Fruit fly (Drosophila melanogaster) whole organism, embryonic: ENCODE data around the gene Cul6.

Source experiments
- Antp ChIP-seq: fragments of 200-800 bp; sonication (Bioruptor generic); optimal IDR thresholded peaks from 3 replicates; lab custom pipeline; 2016; ENCODE audit warnings: missing biosample characterization, missing genetic modification characterization
- C15 ChIP-seq: fragments of 200-800 bp; sonication (Bioruptor generic); IDR thresholded peaks from 3 replicates; pipeline ENCODE4 v1.3.6; 2022; ENCODE audit warnings: missing biosample characterization, missing genetic modification characterization
- CG1233 ChIP-seq: fragments of 200-800 bp; sonication (Bioruptor generic); optimal IDR thresholded peaks from 4 replicates; lab custom pipeline; 2018; ENCODE audit warnings: missing biosample characterization, mild to moderate bottlenecking, missing genetic modification characterization
- CG15479 ChIP-seq: fragments of 200-800 bp; sonication (Bioruptor generic); optimal IDR thresholded peaks from 3 replicates; lab custom pipeline; 2019; ENCODE audit warnings: missing biosample characterization, mild to moderate bottlenecking, missing genetic modification characterization, moderate library complexity
- CG1602 ChIP-seq: fragments of 200-800 bp; sonication (Bioruptor generic); optimal IDR thresholded peaks from 3 replicates; lab custom pipeline; 2016; ENCODE audit warnings: missing biosample characterization, missing genetic modification characterization
- CG16863 ChIP-seq: fragments of 200-800 bp; sonication (Bioruptor generic); optimal IDR thresholded peaks from 3 replicates; lab custom pipeline; 2016; ENCODE audit warnings: missing biosample characterization, missing genetic modification characterization
- CG17186 ChIP-seq: fragments of 200-800 bp; sonication (Bioruptor generic); optimal IDR thresholded peaks from 3 replicates; lab custom pipeline; 2017; ENCODE audit warnings: missing biosample characterization, missing genetic modification reagents, missing genetic modification characterization
- CG17912 ChIP-seq: fragments of 200-800 bp; sonication (Bioruptor generic); optimal IDR thresholded peaks from 2 replicates; lab custom pipeline; 2018; ENCODE audit warnings: missing biosample characterization, mild to moderate bottlenecking, missing genetic modification characterization
- CG18619 ChIP-seq: fragments of 200-800 bp; sonication (Bioruptor generic); optimal IDR thresholded peaks from 3 replicates; lab custom pipeline; 2017; ENCODE audit warnings: missing biosample characterization, mild to moderate bottlenecking, missing genetic modification characterization
- CG30403 ChIP-seq: fragments of 200-800 bp; sonication (Bioruptor generic); optimal IDR thresholded peaks from 3 replicates; lab custom pipeline; 2016; ENCODE audit warnings: missing biosample characterization, missing genetic modification characterization
- CG31388 ChIP-seq: fragments of 200-800 bp; sonication (Bioruptor generic); optimal IDR thresholded peaks from 2 replicates; lab custom pipeline; 2016; ENCODE audit warnings: missing biosample characterization, missing genetic modification characterization
- CG31441 ChIP-seq: fragments of 200-800 bp; sonication (Bioruptor generic); IDR thresholded peaks from 2 replicates; pipeline ENCODE4 v1.3.6; 2022; ENCODE audit warnings: missing biosample characterization, missing genetic modification characterization
- CG32532 ChIP-seq: fragments of 200-800 bp; sonication (Bioruptor generic); IDR thresholded peaks from 2 replicates; pipeline ENCODE4 v1.3.6; 2022; ENCODE audit warnings: missing biosample characterization, missing genetic modification characterization
- CG33213 ChIP-seq: fragments of 200-800 bp; sonication (Bioruptor generic); optimal IDR thresholded peaks from 3 replicates; lab custom pipeline; 2016; ENCODE audit warnings: missing biosample characterization, missing genetic modification characterization
- CG3407 ChIP-seq: fragments of 200-800 bp; sonication (Bioruptor generic); optimal IDR thresholded peaks from 2 replicates; lab custom pipeline; 2018; ENCODE audit warnings: missing biosample characterization, mild to moderate bottlenecking, missing genetic modification characterization
- CG6175 ChIP-seq: fragments of 200-800 bp; sonication (Bioruptor generic); IDR thresholded peaks from 3 replicates; pipeline ENCODE4 v1.3.6; 2022; ENCODE audit warnings: missing biosample characterization, missing genetic modification characterization
- CG6689 ChIP-seq: fragments of 200-800 bp; sonication (Bioruptor generic); IDR thresholded peaks from 2 replicates; pipeline ENCODE4 v1.3.6; 2022; ENCODE audit warnings: missing biosample characterization, missing genetic modification characterization
- CG6765 ChIP-seq: fragments of 200-800 bp; sonication (Bioruptor generic); optimal IDR thresholded peaks from 3 replicates; lab custom pipeline; 2017; ENCODE audit warnings: missing biosample characterization, mild to moderate bottlenecking, missing genetic modification characterization
- CG7963 ChIP-seq: fragments of 200-800 bp; sonication (Bioruptor generic); IDR thresholded peaks from 3 replicates; pipeline ENCODE4 v1.3.6; 2022; ENCODE audit warnings: missing biosample characterization, missing genetic modification characterization; ENCODE audit not compliant: partially characterized antibody
- D ChIP-seq, 2 experiments: fragments of 200-800 bp in 1 of 2; fragments of >200 bp in 1 of 2; sonication (Bioruptor generic) in 1 of 2; optimal IDR thresholded peaks; 2 replicates in 1 of 2; 3 replicates in 1 of 2; lab custom pipeline; 2017; ENCODE audit warnings: mild to moderate bottlenecking in 1 of 2, missing biosample characterization in 1 of 2, missing genetic modification characterization in 1 of 2, missing genetic modification reagents in 1 of 2
- Dip3 ChIP-seq: fragments of 200-800 bp; sonication (Bioruptor generic); optimal IDR thresholded peaks from 3 replicates; lab custom pipeline; 2016; ENCODE audit warnings: missing biosample characterization, missing genetic modification characterization
- Doc3 ChIP-seq: fragments of 200-800 bp; sonication (Bioruptor generic); IDR thresholded peaks from 3 replicates; pipeline ENCODE4 v1.3.6; 2022; ENCODE audit warnings: missing biosample characterization, missing genetic modification characterization; ENCODE audit not compliant: partially characterized antibody
- Dref ChIP-seq: fragments of 200-800 bp; sonication (Bioruptor generic); IDR thresholded peaks from 2 replicates; pipeline ENCODE4 v1.3.6; 2022; ENCODE audit warnings: missing biosample characterization, missing genetic modification characterization
- Eip74EF ChIP-seq, 2 experiments: fragments of 200-800 bp in 1 of 2; fragments of >200 bp in 1 of 2; sonication (Bioruptor generic) in 1 of 2; optimal IDR thresholded peaks; 2 replicates each; lab custom pipeline; 2017 to 2019; ENCODE audit warnings: missing biosample characterization in 2 of 2, missing genetic modification characterization in 2 of 2, mild to moderate bottlenecking in 1 of 2, moderate library complexity in 1 of 2
- Ets97D ChIP-seq: fragments of 200-800 bp; sonication (Bioruptor generic); optimal IDR thresholded peaks from 3 replicates; lab custom pipeline; 2016; ENCODE audit warnings: missing biosample characterization, missing genetic modification characterization
- Fer3 ChIP-seq: fragments of 200-800 bp; sonication (Bioruptor generic); optimal IDR thresholded peaks from 2 replicates; lab custom pipeline; 2018; ENCODE audit warnings: missing biosample characterization, mild to moderate bottlenecking, missing genetic modification characterization, moderate library complexity
- MBD-R2 ChIP-seq: fragments of 200-800 bp; sonication (Bioruptor generic); IDR thresholded peaks from 2 replicates; pipeline ENCODE4 v1.3.6; 2022; ENCODE audit warnings: missing biosample characterization, missing genetic modification characterization
- Mes4 ChIP-seq: fragments of 200-800 bp; sonication (Bioruptor generic); optimal IDR thresholded peaks from 2 replicates; lab custom pipeline; 2016; ENCODE audit warnings: missing biosample characterization, missing genetic modification characterization
- Stat92E ChIP-seq, 3 experiments: fragments of >200 bp in 2 of 3; fragments of 200-800 bp in 1 of 3; sonication (Bioruptor generic) in 1 of 3; optimal IDR thresholded peaks; 2 replicates each; lab custom pipeline; 2017 to 2019; ENCODE audit warnings: missing biosample characterization in 3 of 3, missing genetic modification characterization in 3 of 3, mild to moderate bottlenecking in 1 of 3, moderate library complexity in 1 of 3
- ara ChIP-seq: fragments of 200-800 bp; sonication (Bioruptor generic); IDR thresholded peaks from 2 replicates; pipeline ENCODE4 v1.3.6; 2022; ENCODE audit warnings: missing biosample characterization, missing genetic modification characterization
- ase ChIP-seq: fragments of 200-800 bp; sonication (Bioruptor generic); IDR thresholded peaks from 3 replicates; pipeline ENCODE4 v1.3.6; 2022; ENCODE audit warnings: missing biosample characterization, missing genetic modification characterization
- bcd ChIP-seq: fragments of 200-800 bp; sonication (Bioruptor generic); optimal IDR thresholded peaks from 2 replicates; lab custom pipeline; 2017; ENCODE audit warnings: missing biosample characterization, mild to moderate bottlenecking, missing genetic modification characterization
- br ChIP-seq: fragments of >200 bp; optimal IDR thresholded peaks from 2 replicates; lab custom pipeline; 2017
- cato ChIP-seq: fragments of 200-800 bp; sonication (Bioruptor generic); optimal IDR thresholded peaks from 2 replicates; lab custom pipeline; 2016; ENCODE audit warnings: missing biosample characterization, missing genetic modification characterization, borderline replicate concordance
- dati ChIP-seq: fragments of 200-800 bp; sonication (Bioruptor generic); IDR thresholded peaks from 2 replicates; pipeline ENCODE4 v1.3.6; 2022; ENCODE audit warnings: missing biosample characterization, missing genetic modification characterization
- dmrt99B ChIP-seq: fragments of 200-800 bp; sonication (Bioruptor generic); optimal IDR thresholded peaks from 2 replicates; lab custom pipeline; 2018; ENCODE audit warnings: missing biosample characterization, mild to moderate bottlenecking, missing genetic modification characterization, moderate library complexity
- ewg ChIP-seq: fragments of 200-800 bp; sonication (Bioruptor generic); optimal IDR thresholded peaks from 3 replicates; lab custom pipeline; 2017; ENCODE audit warnings: mild to moderate bottlenecking, missing biosample characterization, missing genetic modification reagents, missing genetic modification characterization
- fru ChIP-seq: fragments of >200 bp; optimal IDR thresholded peaks from 2 replicates; lab custom pipeline; 2017
- jigr1 ChIP-seq: fragments of 200-800 bp; sonication (Bioruptor generic); IDR thresholded peaks from 3 replicates; pipeline ENCODE4 v1.3.6; 2022; ENCODE audit warnings: missing biosample characterization, missing genetic modification characterization
- kay ChIP-seq: fragments of 200-800 bp; sonication (Bioruptor generic); optimal IDR thresholded peaks from 2 replicates; lab custom pipeline; 2016; ENCODE audit warnings: missing biosample characterization, missing genetic modification characterization
- lov ChIP-seq, 2 experiments: fragments of 200-800 bp in 1 of 2; fragments of >200 bp in 1 of 2; sonication (Bioruptor generic) in 1 of 2; IDR thresholded peaks in 1 of 2; optimal IDR thresholded peaks in 1 of 2; 2 replicates in 1 of 2; 3 replicates in 1 of 2; pipeline versions ENCODE4 v1.3.6 to Lab custom; 2017 to 2022; ENCODE audit warnings: missing biosample characterization in 1 of 2, missing genetic modification characterization in 1 of 2
- nom ChIP-seq: fragments of 200-800 bp; sonication (Bioruptor generic); optimal IDR thresholded peaks from 2 replicates; lab custom pipeline; 2017; ENCODE audit warnings: missing biosample characterization, missing genetic modification characterization, mild to moderate bottlenecking, moderate library complexity, missing genetic modification reagents
- pb ChIP-seq: fragments of 200-800 bp; sonication (Bioruptor generic); optimal IDR thresholded peaks from 3 replicates; lab custom pipeline; 2016; ENCODE audit warnings: missing biosample characterization, missing genetic modification characterization
- pita ChIP-seq: fragments of 200-800 bp; sonication (Bioruptor generic); optimal IDR thresholded peaks from 2 replicates; lab custom pipeline; 2017; ENCODE audit warnings: missing biosample characterization, mild to moderate bottlenecking, missing genetic modification characterization
- rib ChIP-seq: fragments of 200-800 bp; sonication (Bioruptor generic); IDR thresholded peaks from 2 replicates; pipeline ENCODE4 v1.3.6; 2022; ENCODE audit warnings: missing biosample characterization, missing genetic modification characterization
- slou ChIP-seq: fragments of 200-800 bp; sonication (Bioruptor generic); optimal IDR thresholded peaks from 3 replicates; lab custom pipeline; 2016; ENCODE audit warnings: missing biosample characterization, missing genetic modification characterization
- tgo ChIP-seq: fragments of 200-800 bp; sonication (Bioruptor generic); IDR thresholded peaks from 3 replicates; pipeline ENCODE4 v1.3.6; 2022; ENCODE audit warnings: missing biosample characterization, missing genetic modification characterization
- twi ChIP-seq: fragments of 200-800 bp; optimal IDR thresholded peaks from 2 replicates; lab custom pipeline; 2019; ENCODE audit warnings: missing biosample characterization, mild to moderate bottlenecking, missing genetic modification characterization, moderate library complexity
- yki ChIP-seq: fragments of >200 bp; optimal IDR thresholded peaks from 3 replicates; lab custom pipeline; 2018

Gene Cul6

DNA sequence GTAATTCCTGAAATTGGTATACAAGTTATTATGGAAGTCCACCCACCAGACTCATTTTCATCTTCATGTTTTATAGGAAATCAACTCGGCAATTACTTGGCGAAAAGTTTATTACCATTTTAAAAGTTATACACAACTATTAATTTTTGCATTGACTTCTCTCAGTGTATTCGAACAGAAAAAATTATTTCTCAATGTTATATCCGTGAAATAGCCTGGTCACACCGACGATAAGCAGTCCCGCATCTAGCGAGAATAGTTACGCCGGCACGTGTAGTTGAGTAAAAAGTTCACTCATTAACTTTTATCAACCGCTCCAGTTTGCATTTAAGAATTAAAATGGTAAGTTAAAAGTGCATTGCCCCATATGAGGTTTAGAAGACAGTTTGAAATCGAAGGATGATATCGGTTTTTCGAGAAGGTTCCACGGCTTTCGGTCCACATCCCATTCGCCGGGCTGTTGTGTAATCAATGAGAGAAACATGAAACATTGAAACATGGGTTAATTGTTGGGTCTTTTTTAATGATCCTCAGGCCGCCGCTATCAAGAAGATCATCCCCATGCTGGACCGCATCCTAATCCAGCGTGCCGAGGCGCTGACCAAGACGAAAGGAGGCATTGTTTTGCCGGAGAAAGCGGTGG is 4.5 kb upstream of the Cul6 start, which contains the start of gene CG11267 (continued):
- TF ChIP-seq CG1602 (GFP tag; lab: Kevin White, UChicago) (peak; percentile 73), pita (GFP tag; lab: Kevin White, UChicago) (no peak), dmrt99B (peak; percentile 88), br (lab: Kevin White, UChicago) (no peak), CG15479 (GFP tag; lab: Kevin White, UChicago) (no peak), Dref (GFP tag; lab: Robert Waterston, UW) (peak; percentile 50), CG31388 (peak; percentile 81), CG30403 (GFP tag; lab: Kevin White, UChicago) (peak; percentile 88), Ets97D (GFP tag; lab: Kevin White, UChicago) (peak; percentile 70), cato (GFP tag; lab: Kevin White, UChicago) (peak; percentile 66), Stat92E (GFP tag; optimal IDR thresholded peaks at IDR 0.05; lab: Kevin White, UChicago) (no peak), bcd (GFP tag; lab: Kevin White, UChicago) (peak; percentile 84), CG16863 (peak; percentile 33), rib (peak; percentile 79), MBD-R2 (GFP tag; lab: Robert Waterston, UW) (peak; percentile 80; the same call in 1 of the 2 replicates), ewg (peak; percentile 58), CG7963 (no peak), tgo (peak; percentile 92), CG1233 (GFP tag; lab: Kevin White, UChicago) (peak; percentile 86), CG32532 (GFP tag; lab: Robert Waterston, UW) (peak; percentile 95), Fer3 (tag; lab: Kevin White, UChicago) (peak; percentile 93), pb (GFP tag; lab: Kevin White, UChicago) (peak; percentile 58), slou (GFP tag; lab: Kevin White, UChicago) (peak; percentile 76), jigr1 (GFP tag; lab: Robert Waterston, UW) (peak; percentile 5; the same call in 1 of the 3 replicates), ase (GFP tag; lab: Robert Waterston, UW) (peak; percentile 94), kay (GFP tag; lab: Kevin White, UChicago) (no peak), CG6175 (GFP tag; lab: Robert Waterston, UW) (peak; percentile 82), lov (optimal IDR thresholded peaks at IDR 0.05; lab: Kevin White, UChicago) (no peak), lov (GFP tag; IDR thresholded peaks at IDR 0.05; lab: Robert Waterston, UW) (peak; percentile 83; the same call in 2 of the 3 replicates), Mes4 (GFP tag; lab: Kevin White, UChicago) (peak; percentile 51), D (optimal IDR thresholded peaks at IDR 0.05; lab: Kevin White, UChicago) (no peak), D (GFP tag; optimal IDR thresholded peaks at IDR 0.05; lab: Kevin White, UChicago) (peak; percentile 75), twi (tag; lab: Kevin White, UChicago) (peak; percentile 17), CG3407 (GFP tag; lab: Kevin White, UChicago) (peak; percentile 43), Dip3 (GFP tag; lab: Kevin White, UChicago) (peak; percentile 85), CG6689 (peak; percentile 91), CG6765 (GFP tag; lab: Kevin White, UChicago) (peak; percentile 68), Eip74EF (GFP tag; optimal IDR thresholded peaks at IDR 0.05; lab: Kevin White, UChicago) (peak in 1 of 2 experiments; percentile 48), CG33213 (peak; percentile 75), fru (lab: Kevin White, UChicago) (no peak), dati (GFP tag; lab: Robert Waterston, UW) (peak; percentile 66), yki (lab: Kevin White, UChicago) (no peak), CG18619 (GFP tag; lab: Kevin White, UChicago) (peak; percentile 73), Antp (GFP tag; lab: Kevin White, UChicago) (peak; percentile 69), CG17912 (peak; percentile 51), CG31441 (peak; percentile 79), CG17186 (peak; percentile 42), ara (GFP tag; lab: Robert Waterston, UW) (peak; percentile 83), Doc3 (GFP tag; lab: Robert Waterston, UW) (0 out of 3 replicates have a peak, but pooled peaks have one; percentile 21), nom (GFP tag; lab: Kevin White, UChicago) (peak; percentile 60), C15 (GFP tag; lab: Robert Waterston, UW) (peak; percentile 70)
